Fruit fly (Drosophila melanogaster) whole organism, prepupa: ENCODE results near the gene upd3.

Source experiments
- Blimp-1 ChIP-seq: fragments of 200-800 bp; sonication (Bioruptor generic); optimal IDR thresholded peaks from 3 replicates; lab custom pipeline; 2017; ENCODE audit warnings: missing biosample characterization, missing genetic modification characterization, mild to moderate bottlenecking, moderate library complexity, missing genetic modification reagents
- CG10669 ChIP-seq: fragments of 200-800 bp; sonication (Bioruptor generic); optimal IDR thresholded peaks from 3 replicates; lab custom pipeline; 2018; ENCODE audit warnings: missing biosample characterization, mild to moderate bottlenecking, missing genetic modification characterization, moderate library complexity
- CG15336 ChIP-seq: fragments of 200-800 bp; sonication (Bioruptor generic); IDR thresholded peaks from 2 replicates; pipeline ENCODE4 v1.3.6; 2022; ENCODE audit warnings: missing biosample characterization, missing genetic modification characterization
- CG1621 ChIP-seq: fragments of 200-800 bp; sonication (Bioruptor generic); optimal IDR thresholded peaks from 3 replicates; lab custom pipeline; 2018; ENCODE audit warnings: missing biosample characterization, mild to moderate bottlenecking, missing genetic modification characterization
- CG32006 ChIP-seq: fragments of 200-800 bp; sonication (Bioruptor generic); optimal IDR thresholded peaks from 3 replicates; lab custom pipeline; 2017; ENCODE audit warnings: missing biosample characterization, mild to moderate bottlenecking, missing genetic modification characterization
- CG3919 ChIP-seq: fragments of 200-800 bp; sonication (Bioruptor generic); optimal IDR thresholded peaks from 3 replicates; lab custom pipeline; 2016; ENCODE audit warnings: missing biosample characterization, missing genetic modification characterization
- CG6163 ChIP-seq: fragments of 200-800 bp; sonication (Bioruptor generic); IDR thresholded peaks from 3 replicates; pipeline ENCODE4 v1.3.6; 2022; ENCODE audit warnings: missing biosample characterization, missing genetic modification characterization
- CG6276 ChIP-seq: fragments of 200-800 bp; sonication (Bioruptor generic); optimal IDR thresholded peaks from 2 replicates; lab custom pipeline; 2017; ENCODE audit warnings: missing biosample characterization, mild to moderate bottlenecking, missing genetic modification characterization
- CG6792 ChIP-seq: fragments of 200-800 bp; sonication (Bioruptor generic); optimal IDR thresholded peaks from 3 replicates; lab custom pipeline; 2016; ENCODE audit warnings: missing biosample characterization, missing genetic modification characterization
- CG6854 ChIP-seq: fragments of 200-800 bp; sonication (Bioruptor generic); optimal IDR thresholded peaks from 2 replicates; lab custom pipeline; 2017; ENCODE audit warnings: missing biosample characterization, mild to moderate bottlenecking, missing genetic modification characterization
- CG8119 ChIP-seq: fragments of 200-800 bp; sonication (Bioruptor generic); IDR thresholded peaks from 3 replicates; pipeline ENCODE4 v1.3.6; 2022; ENCODE audit warnings: missing biosample characterization, missing genetic modification characterization
- CG8319 ChIP-seq: fragments of 200-800 bp; sonication (Bioruptor generic); optimal IDR thresholded peaks from 3 replicates; lab custom pipeline; 2016; ENCODE audit warnings: missing biosample characterization, missing genetic modification characterization
- CG8632 ChIP-seq: fragments of 200-800 bp; sonication (Bioruptor generic); optimal IDR thresholded peaks from 3 replicates; lab custom pipeline; 2016; ENCODE audit warnings: missing biosample characterization, missing genetic modification characterization
- CG9139 ChIP-seq: fragments of 200-800 bp; sonication (Bioruptor generic); optimal IDR thresholded peaks from 3 replicates; lab custom pipeline; 2017; ENCODE audit warnings: missing biosample characterization, mild to moderate bottlenecking, missing genetic modification characterization
- Eip78C ChIP-seq: fragments of 200-800 bp; sonication (Bioruptor generic); peaks from one replicate; lab custom pipeline; 2016; ENCODE audit warnings: missing biosample characterization, missing genetic modification characterization
- Eip93F ChIP-seq: fragments of 200-800 bp; sonication (Bioruptor generic); optimal IDR thresholded peaks from 2 replicates; lab custom pipeline; 2016; ENCODE audit warnings: missing biosample characterization, mild to moderate bottlenecking, missing genetic modification characterization
- Ets96B ChIP-seq: fragments of 200-800 bp; optimal IDR thresholded peaks from 2 replicates; lab custom pipeline; 2019; ENCODE audit warnings: missing biosample characterization, mild to moderate bottlenecking, missing genetic modification characterization, moderate library complexity
- Gug ChIP-seq: fragments of 200-800 bp; sonication (Bioruptor generic); IDR thresholded peaks from 2 replicates; pipeline ENCODE4 v1.3.6; 2022; ENCODE audit warnings: missing biosample characterization, missing genetic modification characterization
- Hr39 ChIP-seq: fragments of 200-800 bp; sonication (Bioruptor generic); optimal IDR thresholded peaks from 2 replicates; lab custom pipeline; 2016; ENCODE audit warnings: missing biosample characterization, missing genetic modification characterization
- Hr4 ChIP-seq: fragments of 200-800 bp; sonication (Bioruptor generic); optimal IDR thresholded peaks from 3 replicates; lab custom pipeline; 2016; ENCODE audit warnings: missing biosample characterization, missing genetic modification characterization
- Met ChIP-seq: fragments of 200-800 bp; sonication (Bioruptor generic); optimal IDR thresholded peaks from 3 replicates; lab custom pipeline; 2016; ENCODE audit warnings: missing biosample characterization, missing genetic modification characterization
- OdsH ChIP-seq: fragments of 200-800 bp; sonication (Bioruptor generic); optimal IDR thresholded peaks from 3 replicates; lab custom pipeline; 2016; ENCODE audit warnings: missing biosample characterization, missing genetic modification characterization
- Smox ChIP-seq: fragments of 200-800 bp; sonication (Bioruptor generic); optimal IDR thresholded peaks from 3 replicates; lab custom pipeline; 2016; ENCODE audit warnings: missing biosample characterization, missing genetic modification characterization
- Sox102F ChIP-seq: fragments of 200-800 bp; sonication (Bioruptor generic); optimal IDR thresholded peaks from 2 replicates; lab custom pipeline; 2016; ENCODE audit warnings: missing biosample characterization, mild to moderate bottlenecking, missing genetic modification characterization
- Sox14 ChIP-seq: fragments of 200-800 bp; sonication (Bioruptor generic); optimal IDR thresholded peaks from 3 replicates; lab custom pipeline; 2016; ENCODE audit warnings: missing biosample characterization, missing genetic modification characterization
- Sox15 ChIP-seq: fragments of 200-800 bp; sonication (Bioruptor generic); optimal IDR thresholded peaks from 3 replicates; lab custom pipeline; 2016; ENCODE audit warnings: missing biosample characterization, missing genetic modification characterization
- achi ChIP-seq: fragments of 200-800 bp; sonication (Bioruptor generic); optimal IDR thresholded peaks from 3 replicates; lab custom pipeline; 2016; ENCODE audit warnings: missing biosample characterization, missing genetic modification characterization
- acj6 ChIP-seq: fragments of 200-800 bp; sonication (Bioruptor generic); optimal IDR thresholded peaks from 3 replicates; lab custom pipeline; 2016; ENCODE audit warnings: missing biosample characterization, missing genetic modification characterization
- cyc ChIP-seq: fragments of 200-800 bp; sonication (Bioruptor generic); optimal IDR thresholded peaks from 3 replicates; lab custom pipeline; 2016; ENCODE audit warnings: missing biosample characterization, missing genetic modification characterization
- dac ChIP-seq: fragments of 200-800 bp; sonication (Bioruptor generic); optimal IDR thresholded peaks from 2 replicates; lab custom pipeline; 2017; ENCODE audit warnings: missing biosample characterization, mild to moderate bottlenecking, missing genetic modification characterization
- dsx ChIP-seq: fragments of 200-800 bp; optimal IDR thresholded peaks from 3 replicates; lab custom pipeline; 2019; ENCODE audit warnings: missing biosample characterization, mild to moderate bottlenecking, missing genetic modification characterization, moderate library complexity; ENCODE audit not compliant: poor library complexity, severe bottlenecking
- eg ChIP-seq: fragments of 200-800 bp; sonication (Bioruptor generic); IDR thresholded peaks from 3 replicates; pipeline ENCODE4 v1.3.6; 2022; ENCODE audit warnings: missing biosample characterization, missing genetic modification characterization
- fd59A ChIP-seq: fragments of 200-800 bp; sonication (Bioruptor generic); optimal IDR thresholded peaks from 2 replicates; lab custom pipeline; 2017; ENCODE audit warnings: missing biosample characterization, mild to moderate bottlenecking, missing genetic modification characterization, missing genetic modification reagents
- fkh ChIP-seq: fragments of 200-800 bp; sonication (Bioruptor generic); optimal IDR thresholded peaks from 3 replicates; lab custom pipeline; 2017; ENCODE audit warnings: missing biosample characterization, mild to moderate bottlenecking, missing genetic modification characterization, moderate library complexity
- net ChIP-seq: fragments of 200-800 bp; sonication (Bioruptor generic); optimal IDR thresholded peaks from 3 replicates; lab custom pipeline; 2016; ENCODE audit warnings: missing biosample characterization, missing genetic modification characterization
- pdm3 ChIP-seq: fragments of 200-800 bp; sonication (Bioruptor generic); optimal IDR thresholded peaks from 3 replicates; lab custom pipeline; 2016; ENCODE audit warnings: missing biosample characterization, missing genetic modification characterization
- spab ChIP-seq: fragments of 200-800 bp; sonication (Bioruptor generic); optimal IDR thresholded peaks from 2 replicates; lab custom pipeline; 2017; ENCODE audit warnings: missing biosample characterization, mild to moderate bottlenecking, missing genetic modification characterization, missing genetic modification reagents
- ss ChIP-seq, 2 experiments: fragments of 200-800 bp; sonication (Bioruptor generic); optimal IDR thresholded peaks; 2 replicates in 1 of 2; 3 replicates in 1 of 2; lab custom pipeline; 2017 to 2018; ENCODE audit warnings: mild to moderate bottlenecking in 2 of 2, missing biosample characterization in 2 of 2, missing genetic modification characterization in 2 of 2, moderate library complexity in 1 of 2
- svp ChIP-seq: fragments of 200-800 bp; sonication (Bioruptor generic); peaks from one replicate; lab custom pipeline; 2016; ENCODE audit warnings: missing biosample characterization, missing genetic modification characterization
- topi ChIP-seq: fragments of 200-800 bp; sonication (Bioruptor generic); optimal IDR thresholded peaks from 3 replicates; lab custom pipeline; 2016; ENCODE audit warnings: missing biosample characterization, missing genetic modification characterization

The upd3 gene

dm6 chrX:18309241-18309697 is 32.2 kb downstream of the upd3 start, which contains the start of gene upd1:
upd1 (minus strand) TSS chrX:18309291.
- TF ChIP-seq Eip78C (GFP tag; lab: Kevin White, UChicago) = peak; percentile 15
- TF ChIP-seq svp (GFP tag; lab: Kevin White, UChicago) = peak; percentile 39
- TF ChIP-seq CG9139 (GFP tag; lab: Kevin White, UChicago) = no peak

- TF ChIP-seq CG8632 (GFP tag; lab: Kevin White, UChicago) (no peak), dac (GFP tag; lab: Kevin White, UChicago) (no peak), Ets96B (tag; lab: Kevin White, UChicago) (no peak), eg (GFP tag; lab: Robert Waterston, UW) (no peak), CG6163 (GFP tag; lab: Robert Waterston, UW) (no peak), CG8319 (GFP tag; lab: Kevin White, UChicago) (no peak), Met (GFP tag; lab: Kevin White, UChicago) (no peak), CG10669 (GFP tag; lab: Kevin White, UChicago) (no peak), Sox15 (GFP tag; lab: Kevin White, UChicago) (no peak), Sox102F (GFP tag; lab: Kevin White, UChicago) (no peak), Smox (GFP tag; lab: Kevin White, UChicago) (no peak), CG8119 (GFP tag; lab: Robert Waterston, UW) (no peak), fkh (no peak), CG6276 (GFP tag; lab: Kevin White, UChicago) (no peak), Eip93F (no peak), Gug (no peak), CG3919 (GFP tag; lab: Kevin White, UChicago) (no peak), spab (no peak)
These were observed 33.9 kb downstream of the upd3 start for dm6 chrX:18310979-18311378.

DNA sequence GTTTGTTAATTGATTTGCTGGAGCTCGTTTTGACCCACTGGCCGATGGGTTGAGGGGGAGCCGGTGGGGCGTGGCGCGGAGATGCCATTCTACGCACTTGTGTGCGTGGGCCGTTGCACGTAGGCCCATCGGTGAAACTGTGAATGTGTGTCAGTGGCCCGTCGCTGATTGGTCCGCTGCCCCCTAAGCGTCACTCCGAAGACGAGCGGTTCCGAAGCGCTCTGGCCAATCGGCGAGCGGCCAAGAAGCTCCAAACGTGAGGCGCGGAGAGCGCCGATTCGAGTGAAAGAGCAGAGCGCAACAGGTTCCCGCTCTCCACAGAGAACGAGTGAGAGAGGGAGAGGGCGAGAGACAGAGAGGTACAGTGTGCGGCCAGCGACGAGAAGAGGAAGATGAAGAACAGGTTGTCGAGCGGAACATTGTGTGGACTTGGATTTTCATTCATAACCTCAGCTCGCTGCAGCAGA is 35.4 kb downstream of the upd3 start:
- TF ChIP-seq CG10669 (GFP tag; lab: Kevin White, UChicago) (no peak), CG3919 (GFP tag; lab: Kevin White, UChicago) (no peak), net (GFP tag; lab: Kevin White, UChicago) (no peak), Eip93F (no peak), achi (GFP tag; lab: Kevin White, UChicago) (no peak), ss (GFP tag; optimal IDR thresholded peaks at IDR 0.05; lab: Kevin White, UChicago) (no peak), eg (GFP tag; lab: Robert Waterston, UW) (peak; percentile 43; the same call in 1 of the 3 replicates), CG8119 (GFP tag; lab: Robert Waterston, UW) (0 out of 3 replicates have a peak, but pooled peaks have one; percentile 21), CG6854 (GFP tag; lab: Kevin White, UChicago) (peak; percentile 13), Ets96B (tag; lab: Kevin White, UChicago) (no peak), dsx (GFP tag; lab: Kevin White, UChicago) (peak; percentile 50), Eip78C (GFP tag; lab: Kevin White, UChicago) (peak; percentile 63), CG15336 (GFP tag; lab: Robert Waterston, UW) (peak; percentile 51)

- TF ChIP-seq cyc (GFP tag; lab: Kevin White, UChicago) = no peak
- TF ChIP-seq Eip78C (GFP tag; lab: Kevin White, UChicago) = no peak
- TF ChIP-seq svp (GFP tag; lab: Kevin White, UChicago) = peak; percentile 75
- no peak for TF ChIP-seq Hr39 (GFP tag; lab: Kevin White, UChicago)
- no peak for TF ChIP-seq CG32006 (GFP tag; lab: Kevin White, UChicago)
- TF ChIP-seq CG3919 (GFP tag; lab: Kevin White, UChicago) = no peak
- no peak for TF ChIP-seq CG6792 (GFP tag; lab: Kevin White, UChicago)
- TF ChIP-seq, all 60 proteins: peak for 1
These were observed 38.8 kb downstream of the upd3 start for dm6 chrX:18315835-18316234.

DNA sequence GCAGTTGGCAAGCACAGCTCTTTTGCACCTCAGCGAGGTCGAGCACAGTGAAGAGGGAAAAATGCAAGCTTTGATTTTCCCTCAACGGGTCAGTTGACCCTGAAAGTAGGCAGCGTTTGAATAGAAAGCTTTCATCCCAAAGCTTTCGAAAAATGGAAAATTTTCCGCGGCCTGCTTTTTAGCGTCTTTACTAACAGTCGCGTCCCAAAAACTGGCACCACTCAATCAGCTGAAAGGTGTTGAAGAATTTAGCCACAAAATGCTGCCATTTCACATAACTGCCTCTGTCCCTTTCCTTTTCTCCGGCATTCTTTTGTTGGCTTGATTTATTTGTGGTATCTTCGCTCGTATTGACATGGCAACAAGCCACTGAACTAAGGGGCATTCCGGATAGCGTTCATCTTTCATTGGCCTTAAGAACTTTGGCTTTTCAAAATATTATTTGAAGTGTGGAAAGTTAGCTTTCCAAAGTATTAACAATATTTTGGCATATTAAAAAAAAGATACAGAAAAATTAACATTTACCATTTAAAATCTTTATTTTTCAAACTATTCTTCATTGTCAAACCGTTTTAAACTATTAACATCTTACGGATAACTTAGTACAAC is 43.0 kb downstream of the upd3 start:
- TF ChIP-seq Ets96B (tag; lab: Kevin White, UChicago) (no peak), pdm3 (GFP tag; lab: Kevin White, UChicago) (peak; percentile 35), fkh (peak; percentile 2), spab (no peak), net (GFP tag; lab: Kevin White, UChicago) (no peak), Gug (no peak), Sox102F (GFP tag; lab: Kevin White, UChicago) (peak; percentile 42), fd59A (GFP tag; lab: Kevin White, UChicago) (no peak), Blimp-1 (GFP tag; lab: Kevin White, UChicago) (no peak), Sox14 (GFP tag; lab: Kevin White, UChicago) (peak; percentile 54), acj6 (GFP tag; lab: Kevin White, UChicago) (peak; percentile 21), topi (GFP tag; lab: Kevin White, UChicago) (peak; percentile 34), Smox (GFP tag; lab: Kevin White, UChicago) (peak; percentile 38), CG3919 (GFP tag; lab: Kevin White, UChicago) (no peak), Hr4 (GFP tag; lab: Kevin White, UChicago) (no peak), OdsH (GFP tag; lab: Kevin White, UChicago) (peak; percentile 36), CG6854 (GFP tag; lab: Kevin White, UChicago) (no peak), CG8119 (GFP tag; lab: Robert Waterston, UW) (no peak), CG1621 (tag; lab: Kevin White, UChicago) (no peak)
